Fruit fly (Drosophila melanogaster): ENCODE results near the gene CG15743.

The CG15743 gene

dm6 chrX:13319376-13319883 lies 33.9 kb downstream of the CG15743 start (continued):
- peak; percentile 18 for TF ChIP-seq Eip75B (GFP tag; optimal IDR thresholded peaks at IDR 0.05)
- TF ChIP-seq Eip78C (GFP tag) = peak; percentile 85
- TF ChIP-seq CG3032 (tag; optimal IDR thresholded peaks at IDR 0.05) = peak; percentile 86
- TF ChIP-seq CG8632 (GFP tag; optimal IDR thresholded peaks at IDR 0.05) = peak; percentile 72
- peak; percentile 75 for TF ChIP-seq Blimp-1 (GFP tag; optimal IDR thresholded peaks at IDR 0.05)
- peak; percentile 65 for TF ChIP-seq dac (GFP tag; optimal IDR thresholded peaks at IDR 0.05)
- peak; percentile 81 for TF ChIP-seq net (GFP tag; optimal IDR thresholded peaks at IDR 0.05)
- peak; percentile 96 for TF ChIP-seq CG6276 (GFP tag; optimal IDR thresholded peaks at IDR 0.05)

- TF ChIP-seq Met (GFP tag; optimal IDR thresholded peaks at IDR 0.05) = peak; percentile 0
- no peak for TF ChIP-seq Sox102F (GFP tag; optimal IDR thresholded peaks at IDR 0.05)
- TF ChIP-seq CG6163 (GFP tag; IDR thresholded peaks at IDR 0.05) = 0 out of 3 replicates have a peak, but pooled peaks have one; percentile 28
- TF ChIP-seq CG8632 (GFP tag; optimal IDR thresholded peaks at IDR 0.05) = peak; percentile 17
- TF ChIP-seq dac (GFP tag; optimal IDR thresholded peaks at IDR 0.05) = no peak
- no peak for TF ChIP-seq CG31627 (GFP tag; optimal IDR thresholded peaks at IDR 0.05)
- TF ChIP-seq eg (GFP tag; IDR thresholded peaks at IDR 0.05) = peak; percentile 18; the same call in 1 of the 3 replicates
- peak; percentile 9 for TF ChIP-seq Smox (GFP tag; optimal IDR thresholded peaks at IDR 0.05)
- TF ChIP-seq svp (GFP tag) = peak; percentile 58
- TF ChIP-seq achi (GFP tag; optimal IDR thresholded peaks at IDR 0.05) = peak; percentile 1
- peak; percentile 24 for TF ChIP-seq esn (GFP tag; optimal IDR thresholded peaks at IDR 0.05)
- TF ChIP-seq CG15336 (GFP tag; IDR thresholded peaks at IDR 0.05) = no peak
- peak; percentile 53 for TF ChIP-seq CG32006 (GFP tag; optimal IDR thresholded peaks at IDR 0.05)
- TF ChIP-seq OdsH (GFP tag; optimal IDR thresholded peaks at IDR 0.05) = peak; percentile 16
- TF ChIP-seq CG34406 (GFP tag; optimal IDR thresholded peaks at IDR 0.05) = peak; percentile 14
- peak; percentile 82 for TF ChIP-seq Eip78C (GFP tag)
- TF ChIP-seq Hr4 (GFP tag; optimal IDR thresholded peaks at IDR 0.05) = peak; percentile 11
- peak; percentile 2 for TF ChIP-seq CG10631 (GFP tag; optimal IDR thresholded peaks at IDR 0.05)
Observed at dm6 chrX:13320697-13321445, 35.4 kb downstream of the CG15743 start.

dm6 chrX:13322405-13322804 lies 36.9 kb downstream of the CG15743 start:
- TF ChIP-seq CG8319 (GFP tag; optimal IDR thresholded peaks at IDR 0.05) = no peak
- peak; percentile 87 for TF ChIP-seq fkh (GFP tag; optimal IDR thresholded peaks at IDR 0.05)

- TF ChIP-seq net (GFP tag; optimal IDR thresholded peaks at IDR 0.05) = peak; percentile 54
- peak; percentile 81 for TF ChIP-seq Hr39 (GFP tag; optimal IDR thresholded peaks at IDR 0.05)
- peak; percentile 69 for TF ChIP-seq CG32006 (GFP tag; optimal IDR thresholded peaks at IDR 0.05)
- peak; percentile 76 for TF ChIP-seq Sox102F (GFP tag; optimal IDR thresholded peaks at IDR 0.05)
- TF ChIP-seq CG4318 (GFP tag; optimal IDR thresholded peaks at IDR 0.05) = peak; percentile 52
- TF ChIP-seq Smox (GFP tag; optimal IDR thresholded peaks at IDR 0.05) = peak; percentile 81
- no peak for TF ChIP-seq fd59A (GFP tag; optimal IDR thresholded peaks at IDR 0.05)
- TF ChIP-seq OdsH (GFP tag; optimal IDR thresholded peaks at IDR 0.05) = peak; percentile 72
- peak; percentile 2 for TF ChIP-seq CG6276 (GFP tag; optimal IDR thresholded peaks at IDR 0.05)
- TF ChIP-seq CG16779 (tag; optimal IDR thresholded peaks at IDR 0.05) = no peak
- peak; percentile 79 for TF ChIP-seq Met (GFP tag; optimal IDR thresholded peaks at IDR 0.05)
- TF ChIP-seq lz (GFP tag; optimal IDR thresholded peaks at IDR 0.05) = peak; percentile 78
- TF ChIP-seq acj6 (GFP tag; optimal IDR thresholded peaks at IDR 0.05) = peak; percentile 42
- TF ChIP-seq CG6792 (GFP tag; optimal IDR thresholded peaks at IDR 0.05) = peak; percentile 66
- TF ChIP-seq CG9139 (GFP tag; optimal IDR thresholded peaks at IDR 0.05) = no peak
- peak; percentile 67 for TF ChIP-seq CG15336 (GFP tag; IDR thresholded peaks at IDR 0.05)
- TF ChIP-seq Sox14 (GFP tag; optimal IDR thresholded peaks at IDR 0.05) = peak; percentile 64
- TF ChIP-seq CG8632 (GFP tag; optimal IDR thresholded peaks at IDR 0.05) = peak; percentile 54
- TF ChIP-seq achi (GFP tag; optimal IDR thresholded peaks at IDR 0.05) = peak; percentile 60
- TF ChIP-seq eg (GFP tag; IDR thresholded peaks at IDR 0.05) = peak; percentile 54
- TF ChIP-seq Lpt (GFP tag; optimal IDR thresholded peaks at IDR 0.05) = peak; percentile 37
- TF ChIP-seq CG10669 (GFP tag; optimal IDR thresholded peaks at IDR 0.05) = peak; percentile 6
- peak; percentile 85 for TF ChIP-seq esn (GFP tag; optimal IDR thresholded peaks at IDR 0.05)
- peak; percentile 54 for TF ChIP-seq Sox15 (GFP tag; optimal IDR thresholded peaks at IDR 0.05)
- TF ChIP-seq Hr4 (GFP tag; optimal IDR thresholded peaks at IDR 0.05) = peak; percentile 65
- TF ChIP-seq CG8119 (GFP tag; IDR thresholded peaks at IDR 0.05) = peak; percentile 60; the same call in 2 of the 3 replicates
- TF ChIP-seq Blimp-1 (GFP tag; optimal IDR thresholded peaks at IDR 0.05) = no peak
- TF ChIP-seq CG11762 (GFP tag; optimal IDR thresholded peaks at IDR 0.05; ENCODE audit: insufficient read depth) = peak; percentile 4
- peak; percentile 72 for TF ChIP-seq CG34406 (GFP tag; optimal IDR thresholded peaks at IDR 0.05)
- no peak for TF ChIP-seq CG3032 (tag; optimal IDR thresholded peaks at IDR 0.05)
- TF ChIP-seq Eip75B (GFP tag; optimal IDR thresholded peaks at IDR 0.05) = peak; percentile 43
- peak; percentile 81 for TF ChIP-seq CG31627 (GFP tag; optimal IDR thresholded peaks at IDR 0.05)
- peak; percentile 83 for TF ChIP-seq topi (GFP tag; optimal IDR thresholded peaks at IDR 0.05)
- no peak for TF ChIP-seq CG6808 (GFP tag; optimal IDR thresholded peaks at IDR 0.05)
- peak; percentile 87 for TF ChIP-seq Eip78C (GFP tag)
Observed at dm6 chrX:13323114-13323513, 37.6 kb downstream of the CG15743 start.

Data from whole organism, prepupa.